Worm (Caenorhabditis elegans) whole organism, L1 larva: ENCODE data around the gene mua-3.
A peak's percentile ranks its signal among the peaks of the same experiment; 100 is the strongest.

Experiments used
- C04F5.9 ChIP-seq: sonication (generic microtip); optimal IDR thresholded peaks from 2 replicates; lab custom pipeline; 2016; ENCODE audit warnings: missing genetic modification characterization, missing compliant biosample characterization
- C16A3.4 ChIP-seq: fragments of 150-350 bp; optimal IDR thresholded peaks from 2 replicates; lab custom pipeline; 2014; ENCODE audit warnings: missing biosample characterization, missing genetic modification characterization
- F16B12.6 ChIP-seq: fragments of 150-350 bp; optimal IDR thresholded peaks from 2 replicates; lab custom pipeline; 2014; ENCODE audit warnings: missing biosample characterization, missing genetic modification characterization
- Y116A8C.19 ChIP-seq: sonication (generic microtip); optimal IDR thresholded peaks from 2 replicates; lab custom pipeline; 2016; ENCODE audit warnings: missing compliant biosample characterization, missing genetic modification characterization, borderline replicate concordance
- aha-1 ChIP-seq: fragments of 150-350 bp; optimal IDR thresholded peaks from 2 replicates; lab custom pipeline; 2014; ENCODE audit warnings: missing biosample characterization, missing genetic modification characterization
- alr-1 ChIP-seq: fragments of 200-800 bp; sonication (Bioruptor generic); optimal IDR thresholded peaks from 2 replicates; lab custom pipeline; 2018; ENCODE audit warnings: borderline replicate concordance, mild to moderate bottlenecking, missing genetic modification characterization, missing compliant biosample characterization
- aly-2 ChIP-seq: fragments of 150-350 bp; optimal IDR thresholded peaks from 2 replicates; lab custom pipeline; 2014; ENCODE audit warnings: missing biosample characterization, missing genetic modification characterization
- blmp-1 ChIP-seq: fragments of 150-350 bp; optimal IDR thresholded peaks from 2 replicates; lab custom pipeline; 2014; ENCODE audit warnings: missing biosample characterization, missing genetic modification characterization
- ceh-82 ChIP-seq, 3 experiments: fragments of 150-350 bp in 1 of 3; sonication (generic microtip) in 2 of 3; optimal IDR thresholded peaks; 2 replicates each; lab custom pipeline; 2014 to 2017; ENCODE audit warnings: missing biosample characterization in 3 of 3, missing genetic modification characterization in 3 of 3
- dpl-1 ChIP-seq, 3 experiments: fragments of 150-350 bp in 2 of 3; sonication (generic microtip) in 1 of 3; optimal IDR thresholded peaks; 2 replicates each; lab custom pipeline; 2014 to 2017; ENCODE audit warnings: missing biosample characterization in 3 of 3, missing genetic modification characterization in 3 of 3, missing genetic modification reagents in 3 of 3
- dsc-1 ChIP-seq: sonication (generic microtip); optimal IDR thresholded peaks from 2 replicates; lab custom pipeline; 2016; ENCODE audit warnings: mild to moderate bottlenecking, missing genetic modification characterization, missing compliant biosample characterization
- efl-1 ChIP-seq, 4 experiments: fragments of 150-350 bp; optimal IDR thresholded peaks in 3 of 4; peaks in 1 of 4; 1 replicate in 1 of 4; 2 replicates in 3 of 4; lab custom pipeline; 2014; ENCODE audit warnings: missing biosample characterization in 2 of 4, missing genetic modification characterization in 2 of 4, missing genetic modification reagents in 2 of 4
- egl-13 ChIP-seq: sonication (generic microtip); optimal IDR thresholded peaks from 2 replicates; lab custom pipeline; 2016; ENCODE audit warnings: missing genotype, missing genetic modification reagents, missing genetic modification characterization, missing compliant biosample characterization
- egl-27 ChIP-seq, 2 experiments: fragments of 150-350 bp in 1 of 2; sonication (generic microtip); optimal IDR thresholded peaks; 3 replicates each; lab custom pipeline; 2017 to 2018; ENCODE audit warnings: missing biosample characterization in 2 of 2, missing genetic modification characterization in 2 of 2, missing genetic modification reagents in 2 of 2
- elt-2 ChIP-seq: sonication (generic microtip); optimal IDR thresholded peaks from 2 replicates; lab custom pipeline; 2016; ENCODE audit warnings: missing genetic modification characterization, mild to moderate bottlenecking, inconsistent platforms, missing compliant biosample characterization, missing genetic modification reagents
- elt-3 ChIP-seq, 6 experiments: fragments of 150-350 bp in 1 of 6; sonication (generic microtip); optimal IDR thresholded peaks; 2 replicates each; lab custom pipeline; 2017 to 2018; ENCODE audit warnings: missing biosample characterization in 6 of 6, missing genetic modification characterization in 6 of 6, inconsistent platforms in 1 of 6
- fkh-10 ChIP-seq: sonication (generic microtip); optimal IDR thresholded peaks from 2 replicates; lab custom pipeline; 2017; ENCODE audit warnings: missing biosample characterization, missing genetic modification reagents, missing genetic modification characterization
- fkh-4 ChIP-seq: sonication (generic microtip); optimal IDR thresholded peaks from 2 replicates; lab custom pipeline; 2016; ENCODE audit warnings: missing compliant biosample characterization, missing genetic modification characterization, borderline replicate concordance
- grh-1 ChIP-seq: fragments of 200-800 bp; sonication (Bioruptor generic); IDR thresholded peaks from 2 replicates; pipeline ENCODE4 v1.3.6; 2022; ENCODE audit warnings: missing genetic modification reagents, missing genetic modification characterization, missing compliant biosample characterization
- hlh-17 ChIP-seq: fragments of 200-800 bp; sonication (Bioruptor generic); optimal IDR thresholded peaks from 2 replicates; lab custom pipeline; 2018; ENCODE audit warnings: missing genetic modification characterization, mild to moderate bottlenecking, missing compliant biosample characterization, moderate library complexity, borderline replicate concordance
- hlh-4 ChIP-seq: sonication (generic microtip); optimal IDR thresholded peaks from 2 replicates; lab custom pipeline; 2016; ENCODE audit warnings: mild to moderate bottlenecking, missing genetic modification characterization, missing compliant biosample characterization
- hpl-2 ChIP-seq: fragments of 150-350 bp; optimal IDR thresholded peaks from 2 replicates; lab custom pipeline; 2014; ENCODE audit warnings: missing biosample characterization, missing genetic modification reagents, missing genetic modification characterization
- irx-1 ChIP-seq: sonication (generic microtip); optimal IDR thresholded peaks from 2 replicates; lab custom pipeline; 2016; ENCODE audit warnings: missing genetic modification characterization, missing compliant biosample characterization
- jun-1 ChIP-seq: fragments of 150-350 bp; optimal IDR thresholded peaks from 2 replicates; lab custom pipeline; 2014; ENCODE audit warnings: missing biosample characterization, missing genetic modification reagents, missing genetic modification characterization
- lin-14 ChIP-seq: fragments of 200-800 bp; sonication (Bioruptor generic); optimal IDR thresholded peaks from 2 replicates; lab custom pipeline; 2018; ENCODE audit warnings: mild to moderate bottlenecking, missing genetic modification characterization, moderate library complexity, missing compliant biosample characterization
- lin-15B ChIP-seq: fragments of 150-350 bp; sonication (generic microtip); optimal IDR thresholded peaks from 3 replicates; lab custom pipeline; 2014; ENCODE audit warnings: missing biosample characterization, missing genetic modification characterization
- lin-39 ChIP-seq: fragments of 150-350 bp; optimal IDR thresholded peaks from 2 replicates; lab custom pipeline; 2014; ENCODE audit warnings: missing biosample characterization, missing genetic modification reagents, missing genetic modification characterization
- lsy-2 ChIP-seq, 2 experiments: fragments of 150-350 bp; optimal IDR thresholded peaks; 2 replicates each; lab custom pipeline; 2014; ENCODE audit warnings: missing biosample characterization in 2 of 2, missing genetic modification characterization in 2 of 2
- mdl-1 ChIP-seq, 2 experiments: fragments of 150-350 bp; optimal IDR thresholded peaks; 2 replicates each; lab custom pipeline; 2014 to 2017; ENCODE audit warnings: missing biosample characterization in 2 of 2, missing genetic modification characterization in 2 of 2, inconsistent platforms in 1 of 2
- mef-2 ChIP-seq: fragments of 150-350 bp; optimal IDR thresholded peaks from 2 replicates; lab custom pipeline; 2014; ENCODE audit warnings: missing biosample characterization, missing genetic modification characterization
- mep-1 ChIP-seq: fragments of 150-350 bp; optimal IDR thresholded peaks from 2 replicates; lab custom pipeline; 2014; ENCODE audit warnings: missing biosample characterization, missing genetic modification characterization
- nhr-11 ChIP-seq: fragments of 150-350 bp; optimal IDR thresholded peaks from 2 replicates; lab custom pipeline; 2014; ENCODE audit warnings: missing biosample characterization, missing genetic modification characterization
- nhr-12 ChIP-seq: sonication (generic microtip); optimal IDR thresholded peaks from 2 replicates; lab custom pipeline; 2017; ENCODE audit warnings: missing biosample characterization, missing genetic modification characterization
- nhr-19 ChIP-seq: fragments of 200-800 bp; sonication (Bioruptor generic); conservative IDR thresholded peaks from 2 replicates; pipeline ENCODE4 v1.3.6; 2022; ENCODE audit warnings: missing genetic modification characterization, missing compliant biosample characterization
- nhr-237 ChIP-seq: fragments of 150-350 bp; optimal IDR thresholded peaks from 2 replicates; lab custom pipeline; 2014; ENCODE audit warnings: missing biosample characterization, missing genetic modification characterization
- nhr-28 ChIP-seq: fragments of 150-350 bp; optimal IDR thresholded peaks from 2 replicates; lab custom pipeline; 2014; ENCODE audit warnings: missing biosample characterization, missing genetic modification characterization
- nhr-47 ChIP-seq: sonication (generic microtip); optimal IDR thresholded peaks from 2 replicates; lab custom pipeline; 2016; ENCODE audit warnings: mild to moderate bottlenecking, missing genetic modification characterization, moderate library complexity, missing compliant biosample characterization
- nhr-71 ChIP-seq: sonication (generic microtip); optimal IDR thresholded peaks from 2 replicates; lab custom pipeline; 2016; ENCODE audit warnings: mild to moderate bottlenecking, missing genetic modification characterization, moderate library complexity, missing compliant biosample characterization
- nhr-77 ChIP-seq: fragments of 150-350 bp; optimal IDR thresholded peaks from 2 replicates; lab custom pipeline; 2014; ENCODE audit warnings: missing biosample characterization, missing genetic modification characterization
- nhr-85 ChIP-seq: sonication (generic microtip); peaks from one replicate; lab custom pipeline; 2016; ENCODE audit warnings: missing genetic modification characterization, inconsistent platforms, missing compliant biosample characterization
- pag-3 ChIP-seq: sonication (generic microtip); optimal IDR thresholded peaks from 2 replicates; lab custom pipeline; 2017; ENCODE audit warnings: missing genetic modification characterization, mild to moderate bottlenecking, missing compliant biosample characterization, antibody characterized with exemption, borderline replicate concordance; ENCODE audit not compliant: insufficient read depth
- rnt-1 ChIP-seq: sonication (generic microtip); optimal IDR thresholded peaks from 2 replicates; lab custom pipeline; 2016; ENCODE audit warnings: mild to moderate bottlenecking, missing genetic modification characterization, moderate library complexity, missing compliant biosample characterization
- snpc-4 ChIP-seq: fragments of 150-350 bp; optimal IDR thresholded peaks from 2 replicates; lab custom pipeline; 2014; ENCODE audit warnings: missing biosample characterization, missing genetic modification characterization
- snu-23 ChIP-seq: sonication (generic microtip); optimal IDR thresholded peaks from 2 replicates; lab custom pipeline; 2016; ENCODE audit warnings: missing genetic modification characterization, missing compliant biosample characterization
- sox-4 ChIP-seq: sonication (generic microtip); optimal IDR thresholded peaks from 2 replicates; lab custom pipeline; 2016; ENCODE audit warnings: missing genetic modification characterization, missing compliant biosample characterization
- sup-37 ChIP-seq: fragments of 200-800 bp; sonication (Bioruptor generic); optimal IDR thresholded peaks from 2 replicates; lab custom pipeline; 2018; ENCODE audit warnings: mild to moderate bottlenecking, missing genetic modification characterization, missing compliant biosample characterization
- swsn-7 ChIP-seq: sonication (generic microtip); optimal IDR thresholded peaks from 2 replicates; lab custom pipeline; 2016; ENCODE audit warnings: missing genetic modification characterization, missing compliant biosample characterization
- tbx-2 ChIP-seq: sonication (generic microtip); optimal IDR thresholded peaks from 2 replicates; lab custom pipeline; 2016; ENCODE audit warnings: missing genetic modification characterization, missing compliant biosample characterization
- unc-30 ChIP-seq: sonication (generic microtip); optimal IDR thresholded peaks from 2 replicates; lab custom pipeline; 2017; ENCODE audit warnings: missing biosample characterization, missing genetic modification characterization
- unc-98 ChIP-seq: fragments of 200-800 bp; sonication (Bioruptor generic); IDR thresholded peaks from 2 replicates; pipeline ENCODE4 v1.3.6; 2022; ENCODE audit warnings: missing genetic modification characterization, missing compliant biosample characterization
- vab-15 ChIP-seq: sonication (generic microtip); optimal IDR thresholded peaks from 2 replicates; lab custom pipeline; 2017; ENCODE audit warnings: missing genotype, mild to moderate bottlenecking, missing genetic modification characterization, missing compliant biosample characterization
- xbp-1 ChIP-seq: sonication (generic microtip); optimal IDR thresholded peaks from 2 replicates; lab custom pipeline; 2016; ENCODE audit warnings: missing genetic modification characterization, missing compliant biosample characterization
- ztf-11 ChIP-seq, 2 experiments: sonication (generic microtip); optimal IDR thresholded peaks; 2 replicates each; lab custom pipeline; 2016 to 2017; ENCODE audit warnings: missing genetic modification characterization in 2 of 2, missing biosample characterization in 1 of 2, missing compliant biosample characterization in 1 of 2

Gene mua-3

ce11 chrIII:10153003-10153402 is 7.5 kb upstream of the mua-3 start:
- TF ChIP-seq snpc-4 (tag; lab: Kevin White, UChicago), result peak; percentile 7
- peak; percentile 46 for TF ChIP-seq tbx-2 (tag; lab: Kevin White, UChicago)
- TF ChIP-seq alr-1 (tag; lab: Kevin White, UChicago), result no peak
- no peak for TF ChIP-seq Y116A8C.19
- TF ChIP-seq nhr-237 (tag; lab: Kevin White, UChicago), result no peak
- TF ChIP-seq aha-1 (tag; lab: Kevin White, UChicago), result no peak
- no peak for TF ChIP-seq nhr-77 (tag; lab: Kevin White, UChicago)
- no peak for TF ChIP-seq pag-3 (tag; lab: Kevin White, UChicago)
- TF ChIP-seq mdl-1 (tag; optimal IDR thresholded peaks at IDR 0.05; lab: Kevin White, UChicago), result peak in 1 of 2 experiments; percentile 35
- peak in 1 of 3 experiments; percentile 5 for TF ChIP-seq dpl-1 (GFP tag; optimal IDR thresholded peaks at IDR 0.05; lab: Kevin White, UChicago)
- no peak for TF ChIP-seq vab-15
- TF ChIP-seq irx-1 (tag; lab: Kevin White, UChicago), result no peak
- TF ChIP-seq grh-1 (GFP tag; lab: Robert Waterston, UW), result no peak
- no peak for TF ChIP-seq lin-39
- TF ChIP-seq mep-1 (tag; lab: Kevin White, UChicago), result no peak
- TF ChIP-seq ceh-82 (tag; optimal IDR thresholded peaks at IDR 0.05; lab: Kevin White, UChicago), result peak in 2 of 3 experiments; percentile 7 to 71
- peak; percentile 5 for TF ChIP-seq sup-37
- TF ChIP-seq nhr-71 (tag; lab: Kevin White, UChicago), result peak; percentile 70
- TF ChIP-seq hlh-4 (tag; lab: Kevin White, UChicago), result no peak
- TF ChIP-seq fkh-10, result peak; percentile 79
- TF ChIP-seq egl-13 (tag; lab: Kevin White, UChicago), result peak; percentile 7
- peak; percentile 37 to 64 for TF ChIP-seq lsy-2 (tag; optimal IDR thresholded peaks at IDR 0.05; lab: Kevin White, UChicago)
- TF ChIP-seq nhr-11, result no peak
- TF ChIP-seq jun-1, result no peak
- TF ChIP-seq elt-3 (tag; optimal IDR thresholded peaks at IDR 0.05; lab: Kevin White, UChicago), result no peak
- peak; percentile 19 for TF ChIP-seq nhr-47 (tag; lab: Kevin White, UChicago)
- no peak for TF ChIP-seq sox-4 (tag; lab: Kevin White, UChicago)
- TF ChIP-seq aly-2 (tag; lab: Kevin White, UChicago), result no peak
- no peak for TF ChIP-seq hlh-17
- TF ChIP-seq xbp-1 (tag; lab: Kevin White, UChicago), result peak; percentile 1
- peak; percentile 35; the same call in 1 of the 2 replicates for TF ChIP-seq nhr-19 (GFP tag; lab: Robert Waterston, UW)
- no peak for TF ChIP-seq F16B12.6 (tag; lab: Kevin White, UChicago)
- peak; percentile 93 for TF ChIP-seq lin-14 (GFP tag; lab: Kevin White, UChicago)
- TF ChIP-seq dsc-1 (tag; lab: Kevin White, UChicago), result no peak
- TF ChIP-seq unc-98 (GFP tag; lab: Robert Waterston, UW), result no peak
- TF ChIP-seq snu-23 (GFP tag; lab: Kevin White, UChicago), result peak; percentile 52
- peak; percentile 35 for TF ChIP-seq swsn-7 (tag; lab: Kevin White, UChicago)
- TF ChIP-seq fkh-4 (tag; lab: Kevin White, UChicago), result no peak
- no peak for TF ChIP-seq unc-30 (tag; lab: Kevin White, UChicago)
- no peak for TF ChIP-seq nhr-12 (tag; lab: Kevin White, UChicago)
- TF ChIP-seq egl-27 (tag; optimal IDR thresholded peaks at IDR 0.05; lab: Kevin White, UChicago), result no peak
- TF ChIP-seq nhr-28 (tag; lab: Kevin White, UChicago), result no peak
- peak; percentile 21 to 47 for TF ChIP-seq efl-1 (optimal IDR thresholded peaks at IDR 0.05; lab: Kevin White, UChicago)
- TF ChIP-seq efl-1 (GFP tag; optimal IDR thresholded peaks at IDR 0.05 in 1 of 2; lab: Kevin White, UChicago), result no peak
- TF ChIP-seq hpl-2 (GFP tag; lab: Kevin White, UChicago), result no peak
- peak; percentile 14 for TF ChIP-seq C16A3.4 (tag; lab: Kevin White, UChicago)
- no peak for TF ChIP-seq blmp-1 (tag; lab: Kevin White, UChicago)
- no peak for TF ChIP-seq mef-2 (tag; lab: Kevin White, UChicago)
- no peak for TF ChIP-seq ztf-11 (tag; optimal IDR thresholded peaks at IDR 0.05; lab: Kevin White, UChicago)
- TF ChIP-seq nhr-85 (tag; lab: Kevin White, UChicago), result no peak
- TF ChIP-seq lin-15B (tag; lab: Kevin White, UChicago), result no peak
- TF ChIP-seq elt-2 (tag; lab: Kevin White, UChicago), result no peak
- TF ChIP-seq rnt-1, result peak; percentile 40
- no peak for TF ChIP-seq C04F5.9 (tag; lab: Kevin White, UChicago)
